Fruit fly (Drosophila melanogaster) whole organism, wandering third instar larva: ENCODE data around the gene Grx3.

ENCODE experiments used
- Abd-B ChIP-seq: fragments of >200 bp; optimal IDR thresholded peaks from 2 replicates; lab custom pipeline; 2017; ENCODE audit warnings: missing biosample characterization, missing genetic modification characterization
- CG32264 ChIP-seq: fragments of 200-800 bp; sonication (Bioruptor generic); optimal IDR thresholded peaks from 2 replicates; lab custom pipeline; 2016; ENCODE audit warnings: missing biosample characterization, missing genetic modification characterization
- CG9705 ChIP-seq: fragments of 200-800 bp; sonication (Bioruptor generic); optimal IDR thresholded peaks from 2 replicates; lab custom pipeline; 2018; ENCODE audit warnings: missing biosample characterization, mild to moderate bottlenecking, missing genetic modification characterization
- CrebA ChIP-seq: fragments of 200-800 bp; sonication (Bioruptor generic); optimal IDR thresholded peaks from 2 replicates; lab custom pipeline; 2016; ENCODE audit warnings: missing biosample characterization, mild to moderate bottlenecking, missing genetic modification characterization, borderline replicate concordance
- Dif ChIP-seq: fragments of 200-275, 200-300 bp; sonication (Bioruptor generic); optimal IDR thresholded peaks from 2 replicates; lab custom pipeline; 2018; ENCODE audit warnings: missing biosample characterization, missing genetic modification characterization; ENCODE audit not compliant: partially characterized antibody
- HLH106 ChIP-seq: fragments of 200-800 bp; optimal IDR thresholded peaks from 3 replicates; lab custom pipeline; 2019; ENCODE audit warnings: missing biosample characterization, mild to moderate bottlenecking, missing genetic modification characterization, moderate library complexity
- Hnf4 ChIP-seq: fragments of 200-800 bp; sonication (Bioruptor generic); optimal IDR thresholded peaks from 2 replicates; lab custom pipeline; 2016; ENCODE audit warnings: missing biosample characterization, mild to moderate bottlenecking, missing genetic modification characterization
- Hr78 ChIP-seq: fragments of >200 bp; optimal IDR thresholded peaks from 2 replicates; lab custom pipeline; 2017; ENCODE audit warnings: missing biosample characterization, missing genetic modification characterization
- Hr83 ChIP-seq: fragments of 200-300 bp; sonication (Bioruptor generic); optimal IDR thresholded peaks from 2 replicates; lab custom pipeline; 2016; ENCODE audit warnings: missing biosample characterization, mild to moderate bottlenecking, missing genetic modification characterization, moderate library complexity; ENCODE audit not compliant: poor library complexity, severe bottlenecking
- Mio ChIP-seq: sonication (Bioruptor generic); optimal IDR thresholded peaks from 2 replicates; lab custom pipeline; 2016; ENCODE audit warnings: missing biosample characterization, missing genetic modification characterization
- Myc ChIP-seq: fragments of >200 bp; optimal IDR thresholded peaks from 2 replicates; lab custom pipeline; 2017
- N ChIP-seq: fragments of >200 bp; optimal IDR thresholded peaks from 2 replicates; lab custom pipeline; 2018; ENCODE audit warnings: missing biosample characterization, missing external identifiers, missing genetic modification characterization
- OdsH ChIP-seq: fragments of 200-800 bp; sonication (Bioruptor generic); optimal IDR thresholded peaks from 2 replicates; lab custom pipeline; 2016; ENCODE audit warnings: missing biosample characterization, mild to moderate bottlenecking, missing genetic modification characterization
- Rel ChIP-seq, 2 experiments: fragments of 200-800 bp; sonication (Bioruptor generic) in 1 of 2; optimal IDR thresholded peaks; 2 replicates in 1 of 2; 3 replicates in 1 of 2; lab custom pipeline; 2016 to 2019; ENCODE audit warnings: mild to moderate bottlenecking in 2 of 2, missing biosample characterization in 2 of 2, missing genetic modification characterization in 2 of 2, moderate library complexity in 1 of 2
- Sp1 ChIP-seq: fragments of 200-800 bp; sonication (Bioruptor generic); optimal IDR thresholded peaks from 3 replicates; lab custom pipeline; 2019; ENCODE audit warnings: missing biosample characterization, mild to moderate bottlenecking, missing genetic modification characterization, moderate library complexity
- Vsx2 ChIP-seq: fragments of 200-300, 225-300 bp; sonication (Bioruptor generic); optimal IDR thresholded peaks from 2 replicates; lab custom pipeline; 2018; ENCODE audit warnings: missing biosample characterization, missing genetic modification characterization; ENCODE audit not compliant: partially characterized antibody
- br ChIP-seq: fragments of 200-800 bp; sonication (Bioruptor generic); optimal IDR thresholded peaks from 2 replicates; lab custom pipeline; 2016; ENCODE audit warnings: missing biosample characterization, missing genetic modification characterization
- brk ChIP-seq: fragments of 200-800 bp; sonication (Bioruptor generic); optimal IDR thresholded peaks from 2 replicates; lab custom pipeline; 2016; ENCODE audit warnings: missing biosample characterization, mild to moderate bottlenecking, missing genetic modification characterization
- dl ChIP-seq, 2 experiments: fragments of 175-275, 200-275 bp in 1 of 2; fragments of 200-275 bp in 1 of 2; sonication (Bioruptor generic); optimal IDR thresholded peaks; lab custom pipeline; 2018; ENCODE audit warnings: mild to moderate bottlenecking in 2 of 2, missing biosample characterization in 2 of 2, missing genetic modification characterization in 2 of 2, moderate library complexity in 2 of 2; ENCODE audit not compliant: partially characterized antibody in 2 of 2, insufficient read depth in 1 of 2
- dmrt93B ChIP-seq: fragments of 200-800 bp; sonication (Bioruptor generic); optimal IDR thresholded peaks from 2 replicates; lab custom pipeline; 2018; ENCODE audit warnings: missing biosample characterization, mild to moderate bottlenecking, missing genetic modification characterization
- dsf ChIP-seq: sonication (Bioruptor generic); optimal IDR thresholded peaks from 2 replicates; lab custom pipeline; 2016; ENCODE audit warnings: missing biosample characterization, missing genetic modification characterization, borderline replicate concordance
- ey ChIP-seq: fragments of 200-800 bp; sonication (Bioruptor generic); optimal IDR thresholded peaks from 2 replicates; lab custom pipeline; 2016; ENCODE audit warnings: missing biosample characterization, missing genetic modification characterization
- foxo ChIP-seq, 2 experiments: fragments of 200-800 bp; sonication (Bioruptor generic); optimal IDR thresholded peaks; 2 replicates in 1 of 2; 3 replicates in 1 of 2; lab custom pipeline; 2016 to 2017; ENCODE audit warnings: missing biosample characterization in 2 of 2, missing genetic modification characterization in 2 of 2
- fru ChIP-seq: fragments of 200-800 bp; sonication (Bioruptor generic); optimal IDR thresholded peaks from 3 replicates; lab custom pipeline; 2016; ENCODE audit warnings: missing biosample characterization, mild to moderate bottlenecking, missing genetic modification characterization
- h ChIP-seq: fragments of 200-800 bp; sonication (Bioruptor generic); optimal IDR thresholded peaks from 3 replicates; lab custom pipeline; 2016; ENCODE audit warnings: missing biosample characterization, mild to moderate bottlenecking, missing genetic modification characterization
- jim ChIP-seq: fragments of 175-275, 200-325 bp; sonication (Bioruptor generic); optimal IDR thresholded peaks from 2 replicates; lab custom pipeline; 2016; ENCODE audit warnings: missing biosample characterization, mild to moderate bottlenecking, missing genetic modification characterization
- lola ChIP-seq: fragments of >200 bp; optimal IDR thresholded peaks from 2 replicates; lab custom pipeline; 2017; ENCODE audit warnings: missing biosample characterization, missing genetic modification characterization
- psq ChIP-seq: fragments of 200-800 bp; sonication (Bioruptor generic); optimal IDR thresholded peaks from 3 replicates; lab custom pipeline; 2017; ENCODE audit warnings: missing biosample characterization, mild to moderate bottlenecking, missing genetic modification characterization, moderate library complexity
- rgr ChIP-seq: fragments of 200-800 bp; sonication (Bioruptor generic); optimal IDR thresholded peaks from 3 replicates; lab custom pipeline; 2016; ENCODE audit warnings: missing biosample characterization, mild to moderate bottlenecking, missing genetic modification characterization
- sage ChIP-seq: fragments of 200-800 bp; sonication (Bioruptor generic); optimal IDR thresholded peaks from 2 replicates; lab custom pipeline; 2016; ENCODE audit warnings: missing biosample characterization, mild to moderate bottlenecking, missing genetic modification characterization
- sv ChIP-seq: fragments of 200-800 bp; sonication (Bioruptor generic); optimal IDR thresholded peaks from 3 replicates; lab custom pipeline; 2016; ENCODE audit warnings: missing biosample characterization, missing genetic modification characterization
- tai ChIP-seq: sonication (Bioruptor generic); optimal IDR thresholded peaks from 2 replicates; lab custom pipeline; 2016; ENCODE audit warnings: missing biosample characterization, missing genetic modification characterization
- woc ChIP-seq: sonication (Bioruptor generic); optimal IDR thresholded peaks from 2 replicates; lab custom pipeline; 2016; ENCODE audit warnings: missing biosample characterization, mild to moderate bottlenecking, missing genetic modification characterization

The Grx3 gene

DNA sequence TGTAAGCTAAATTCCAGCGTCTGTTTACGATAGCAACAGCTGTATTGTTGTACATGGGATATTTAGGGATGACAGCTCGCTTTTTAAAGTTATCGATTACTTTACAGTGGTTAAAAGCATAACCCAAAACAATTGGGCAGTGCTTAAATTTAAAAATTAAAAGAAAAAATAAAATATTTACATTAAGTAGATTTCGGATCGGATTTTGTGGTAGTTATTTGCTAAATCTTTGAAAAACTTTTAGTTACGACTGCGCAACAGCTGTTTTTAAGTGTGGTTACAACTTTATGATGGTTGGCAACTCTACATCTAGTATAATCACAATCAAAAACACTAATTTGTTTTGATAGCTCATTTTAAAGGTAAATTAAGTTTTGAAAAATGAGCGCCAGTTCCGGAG, 21.0 kb downstream of the Grx3 start, which contains the start of the genes Ing5 and CG7099 (continued):
- TF ChIP-seq Hr78 (no peak), OdsH (GFP tag; lab: Kevin White, UChicago) (peak; percentile 95), HLH106 (peak; percentile 97), N (GFP tag; lab: Kevin White, UChicago) (no peak), Hnf4 (GFP tag; lab: Kevin White, UChicago) (peak; percentile 96), h (GFP tag; lab: Kevin White, UChicago) (peak; percentile 97), foxo (GFP tag; optimal IDR thresholded peaks at IDR 0.05; lab: Kevin White, UChicago) (peak; percentile 70 to 98)

DNA sequence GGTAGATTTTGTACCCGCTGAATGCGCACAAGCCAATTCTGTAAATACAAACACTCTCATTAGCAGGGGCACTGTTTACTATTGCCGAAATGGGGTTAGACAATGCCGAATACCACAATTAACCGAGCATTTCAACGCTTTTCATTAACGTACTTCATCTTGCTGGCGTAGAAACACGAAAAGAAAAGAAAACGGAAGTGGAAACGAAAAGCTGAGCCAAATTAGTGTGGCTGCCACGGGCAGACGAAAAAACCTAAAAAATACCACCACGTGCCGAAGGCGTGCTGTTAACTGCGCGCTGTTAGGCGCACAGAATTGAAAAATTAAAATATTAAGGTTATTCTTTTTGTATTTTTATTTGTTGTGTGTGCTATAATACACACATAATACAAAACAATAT, 28.7 kb downstream of the Grx3 start, which contains the start of gene RpL24:
TSS of gene RpL24 (minus strand) at position 229 of the 400 bp plus-strand sequence.
- TF ChIP-seq CrebA (GFP tag; lab: Kevin White, UChicago) = no peak
- TF ChIP-seq Hr78 = no peak
- no peak for TF ChIP-seq lola (GFP tag; lab: Kevin White, UChicago)
- peak; percentile 53 for TF ChIP-seq woc
- TF ChIP-seq rgr (GFP tag; lab: Kevin White, UChicago) = peak; percentile 96
- no peak for TF ChIP-seq Abd-B (GFP tag; lab: Kevin White, UChicago)
- TF ChIP-seq foxo (GFP tag; optimal IDR thresholded peaks at IDR 0.05; lab: Kevin White, UChicago) = peak; percentile 53 to 82
- peak; percentile 83 for TF ChIP-seq fru (GFP tag; lab: Kevin White, UChicago)
- TF ChIP-seq sv (GFP tag; lab: Kevin White, UChicago) = peak; percentile 89
- peak; percentile 77 for TF ChIP-seq Myc (lab: Kevin White, UChicago)
- peak; percentile 63 for TF ChIP-seq CG32264 (GFP tag; lab: Kevin White, UChicago)
- peak; percentile 74 for TF ChIP-seq psq (GFP tag; lab: Kevin White, UChicago)
- TF ChIP-seq br = peak; percentile 90
- no peak for TF ChIP-seq Hnf4 (GFP tag; lab: Kevin White, UChicago)
- peak; percentile 76 for TF ChIP-seq HLH106
- TF ChIP-seq CG9705 (GFP tag; lab: Kevin White, UChicago) = peak; percentile 93
- TF ChIP-seq OdsH (GFP tag; lab: Kevin White, UChicago) = peak; percentile 87
- TF ChIP-seq tai (GFP tag; lab: Kevin White, UChicago) = no peak
- no peak for TF ChIP-seq Dif (GFP tag; lab: Kevin White, UChicago)
- TF ChIP-seq dsf = peak; percentile 27
- TF ChIP-seq N (GFP tag; lab: Kevin White, UChicago) = no peak
- peak; percentile 91 for TF ChIP-seq h (GFP tag; lab: Kevin White, UChicago)
- peak; percentile 87 for TF ChIP-seq dmrt93B (GFP tag; lab: Kevin White, UChicago)
- peak; percentile 75 for TF ChIP-seq Mio (GFP tag; lab: Kevin White, UChicago)
- TF ChIP-seq Rel (GFP tag; optimal IDR thresholded peaks at IDR 0.05; lab: Kevin White, UChicago) = peak; percentile 61
- TF ChIP-seq Rel (tag; optimal IDR thresholded peaks at IDR 0.05; lab: Kevin White, UChicago) = peak; percentile 69
- peak; percentile 87 for TF ChIP-seq sage
- TF ChIP-seq Hr83 (GFP tag; lab: Kevin White, UChicago) = peak; percentile 92
- no peak for TF ChIP-seq brk (GFP tag; lab: Kevin White, UChicago)
- peak; percentile 91 for TF ChIP-seq Sp1 (GFP tag; lab: Kevin White, UChicago)
- TF ChIP-seq ey (GFP tag; lab: Kevin White, UChicago) = peak; percentile 69
- no peak for TF ChIP-seq jim (GFP tag; lab: Kevin White, UChicago)
- TF ChIP-seq, all 38 proteins: peak for 21

DNA sequence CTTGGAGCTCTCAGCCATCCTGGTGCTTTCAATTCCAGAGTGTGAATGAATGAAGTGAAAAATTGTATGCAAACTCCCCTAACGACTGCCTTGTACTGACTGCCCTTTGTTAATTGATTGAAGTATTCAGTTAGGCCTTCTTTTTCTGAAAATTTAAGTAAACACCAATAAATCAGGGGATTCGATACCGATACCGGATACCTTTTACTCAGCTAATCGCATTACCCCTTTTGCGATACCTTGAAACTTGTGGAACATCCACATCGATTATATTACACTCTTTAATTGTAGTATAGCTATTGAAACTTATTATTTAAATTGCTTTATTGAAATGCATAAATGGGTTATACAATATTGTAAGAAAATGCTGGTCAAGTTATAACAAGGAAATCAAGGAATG, 29.8 kb downstream of the Grx3 start, which contains the start of gene CG16957:
TSS of gene CG16957 (minus strand) at position 101 of the 400 bp plus-strand sequence.
- TF ChIP-seq Dif (GFP tag; lab: Kevin White, UChicago) = no peak
- TF ChIP-seq brk (GFP tag; lab: Kevin White, UChicago) = no peak
- no peak for TF ChIP-seq foxo (GFP tag; optimal IDR thresholded peaks at IDR 0.05; lab: Kevin White, UChicago)
- no peak for TF ChIP-seq Vsx2 (GFP tag; lab: Kevin White, UChicago)
- TF ChIP-seq sage = no peak
- TF ChIP-seq Hnf4 (GFP tag; lab: Kevin White, UChicago) = no peak
- TF ChIP-seq dl (GFP tag; optimal IDR thresholded peaks at IDR 0.05; lab: Kevin White, UChicago; ENCODE audit: insufficient read depth in 1 of 2, partially characterized antibody in 2 of 2) = no peak
- TF ChIP-seq Sp1 (GFP tag; lab: Kevin White, UChicago) = no peak
- no peak for TF ChIP-seq Hr83 (GFP tag; lab: Kevin White, UChicago)
- TF ChIP-seq CG32264 (GFP tag; lab: Kevin White, UChicago) = no peak
- TF ChIP-seq, all 38 proteins: peak for 0
